Worm (Caenorhabditis elegans) whole organism, L4 larva: ENCODE results near the gene tmem-135.
A peak's percentile ranks its signal among the peaks of the same experiment; 100 is the strongest.

Source experiments
- F26F4.8 ChIP-seq: fragments of 200-800 bp; sonication (Bioruptor generic); conservative IDR thresholded peaks from 2 replicates; pipeline ENCODE4 v1.3.6; 2022; ENCODE audit warnings: missing genetic modification characterization, missing compliant biosample characterization
- F37D6.2 ChIP-seq: sonication (generic microtip); optimal IDR thresholded peaks from 2 replicates; lab custom pipeline; 2016; ENCODE audit warnings: mild to moderate bottlenecking, missing genetic modification characterization, missing compliant biosample characterization
- Y105C5A.15 ChIP-seq: fragments of 200-800 bp; sonication (Bioruptor generic); IDR thresholded peaks from 2 replicates; pipeline ENCODE4 v1.3.6; 2022; ENCODE audit warnings: missing genetic modification characterization, missing compliant biosample characterization
- Y5F2A.4 ChIP-seq: fragments of 200-800 bp; sonication (Bioruptor generic); optimal IDR thresholded peaks from 2 replicates; lab custom pipeline; 2018; ENCODE audit warnings: mild to moderate bottlenecking, missing genetic modification characterization, missing compliant biosample characterization
- Y75B8A.6 ChIP-seq: fragments of 200-800 bp; sonication (Bioruptor generic); IDR thresholded peaks from 2 replicates; pipeline ENCODE4 v1.3.6; 2022; ENCODE audit warnings: missing genetic modification reagents, missing genetic modification characterization, missing compliant biosample characterization
- ZK337.2 ChIP-seq: fragments of 200-800 bp; sonication (Bioruptor generic); IDR thresholded peaks from 2 replicates; pipeline ENCODE4 v1.3.6; 2022; ENCODE audit warnings: missing genetic modification reagents, missing genetic modification characterization, missing compliant biosample characterization
- aha-1 ChIP-seq: fragments of 150-350 bp; peaks from one replicate; lab custom pipeline; 2014; ENCODE audit warnings: missing biosample characterization, missing genetic modification characterization
- aly-2 ChIP-seq: sonication (generic microtip); optimal IDR thresholded peaks from 2 replicates; lab custom pipeline; 2018; ENCODE audit warnings: missing biosample characterization, missing genetic modification characterization
- ceh-20 ChIP-seq: fragments of 200-800 bp; sonication (Bioruptor generic); IDR thresholded peaks from 2 replicates; pipeline ENCODE4 v1.3.6; 2022; ENCODE audit warnings: missing genetic modification reagents, missing genetic modification characterization, missing compliant biosample characterization
- ceh-44 ChIP-seq: fragments of 200-800 bp; sonication (Bioruptor generic); IDR thresholded peaks from 2 replicates; pipeline ENCODE4 v1.3.6; 2022; ENCODE audit warnings: missing genetic modification reagents, missing genetic modification characterization, missing compliant biosample characterization
- ces-1 ChIP-seq: fragments of 150-350 bp; sonication (generic microtip); optimal IDR thresholded peaks from 4 replicates; lab custom pipeline; 2014; ENCODE audit warnings: missing biosample characterization, missing genetic modification reagents, missing genetic modification characterization
- daf-16 ChIP-seq, 3 experiments: sonication (generic microtip); optimal IDR thresholded peaks; 2 replicates each; lab custom pipeline; 2016 to 2017; ENCODE audit warnings: missing genetic modification characterization in 3 of 3, missing genetic modification reagents in 3 of 3, mild to moderate bottlenecking in 2 of 3, missing compliant biosample characterization in 2 of 3, missing biosample characterization in 1 of 3, moderate library complexity in 1 of 3
- daf-8 ChIP-seq: fragments of 200-800 bp; sonication (Bioruptor generic); IDR thresholded peaks from 2 replicates; pipeline ENCODE4 v1.3.6; 2022; ENCODE audit warnings: missing genetic modification characterization, missing compliant biosample characterization
- egl-43 ChIP-seq: fragments of 200-800 bp; sonication (Bioruptor generic); IDR thresholded peaks from 2 replicates; pipeline ENCODE4 v1.3.6; 2022; ENCODE audit warnings: missing genetic modification reagents, missing genetic modification characterization, missing compliant biosample characterization
- fkh-10 ChIP-seq: fragments of 150-350 bp; optimal IDR thresholded peaks from 2 replicates; lab custom pipeline; 2014; ENCODE audit warnings: missing biosample characterization, missing genetic modification reagents, missing genetic modification characterization
- hlh-11 ChIP-seq: fragments of 200-800 bp; sonication (Bioruptor generic); optimal IDR thresholded peaks from 2 replicates; lab custom pipeline; 2018; ENCODE audit warnings: mild to moderate bottlenecking, missing genetic modification characterization, missing compliant biosample characterization
- hlh-30 ChIP-seq: sonication (generic microtip); optimal IDR thresholded peaks from 2 replicates; lab custom pipeline; 2017; ENCODE audit warnings: antibody characterized with exemption, mild to moderate bottlenecking, missing genetic modification characterization, missing compliant biosample characterization; ENCODE audit not compliant: insufficient read depth
- hmg-1.1 ChIP-seq: fragments of 200-800 bp; sonication (Bioruptor generic); IDR thresholded peaks from 2 replicates; pipeline ENCODE4 v1.3.6; 2022; ENCODE audit warnings: missing genetic modification reagents, missing genetic modification characterization, missing compliant biosample characterization
- lin-1 ChIP-seq: fragments of 200-800 bp; sonication (Bioruptor generic); IDR thresholded peaks from 2 replicates; pipeline ENCODE4 v1.3.6; 2022; ENCODE audit warnings: missing genetic modification reagents, missing genetic modification characterization, missing compliant biosample characterization
- lin-13 ChIP-seq: fragments of 150-350 bp; optimal IDR thresholded peaks from 2 replicates; lab custom pipeline; 2014; ENCODE audit warnings: missing biosample characterization, missing genetic modification reagents, missing genetic modification characterization
- lin-29 ChIP-seq: fragments of 200-800 bp; sonication (Bioruptor generic); IDR thresholded peaks from 2 replicates; pipeline ENCODE4 v1.3.6; 2022; ENCODE audit warnings: missing genetic modification reagents, missing genetic modification characterization, missing compliant biosample characterization
- lir-3 ChIP-seq: sonication (generic microtip); optimal IDR thresholded peaks from 2 replicates; lab custom pipeline; 2016; ENCODE audit warnings: mild to moderate bottlenecking, missing genetic modification characterization, missing compliant biosample characterization
- lsy-2 ChIP-seq, 2 experiments: fragments of 150-350 bp in 1 of 2; sonication (generic microtip) in 1 of 2; optimal IDR thresholded peaks; 2 replicates each; lab custom pipeline; 2014 to 2017; ENCODE audit warnings: missing biosample characterization in 2 of 2, missing genetic modification characterization in 2 of 2
- madf-5 ChIP-seq, 2 experiments: fragments of 200-800 bp; sonication (Bioruptor generic); IDR thresholded peaks; 2 replicates each; pipeline ENCODE4 v1.3.6; 2022; ENCODE audit warnings: missing compliant biosample characterization in 2 of 2, missing genetic modification characterization in 2 of 2
- nhr-11 ChIP-seq: fragments of 150-350 bp; optimal IDR thresholded peaks from 2 replicates; lab custom pipeline; 2014; ENCODE audit warnings: missing biosample characterization, missing genetic modification characterization
- nhr-237 ChIP-seq: sonication (generic microtip); optimal IDR thresholded peaks from 2 replicates; lab custom pipeline; 2017; ENCODE audit warnings: missing biosample characterization, missing genetic modification characterization
- nhr-28 ChIP-seq: fragments of 150-350 bp; optimal IDR thresholded peaks from 2 replicates; lab custom pipeline; 2014; ENCODE audit warnings: missing biosample characterization, missing genetic modification characterization
- nhr-42 ChIP-seq: fragments of 200-800 bp; sonication (Bioruptor generic); IDR thresholded peaks from 2 replicates; pipeline ENCODE4 v1.3.6; 2022; ENCODE audit warnings: missing genetic modification characterization, missing compliant biosample characterization
- nhr-48 ChIP-seq: sonication (generic microtip); optimal IDR thresholded peaks from 2 replicates; lab custom pipeline; 2016; ENCODE audit warnings: mild to moderate bottlenecking, missing genetic modification characterization, missing compliant biosample characterization
- nhr-6 ChIP-seq: fragments of 150-350 bp; optimal IDR thresholded peaks from 2 replicates; lab custom pipeline; 2014; ENCODE audit warnings: missing biosample characterization, missing genetic modification characterization
- php-3 ChIP-seq: fragments of 200-800 bp; sonication (Bioruptor generic); IDR thresholded peaks from 2 replicates; pipeline ENCODE4 v1.3.6; 2022; ENCODE audit warnings: missing genetic modification reagents, missing genetic modification characterization, missing compliant biosample characterization
- pqm-1 ChIP-seq: sonication (generic microtip); optimal IDR thresholded peaks from 2 replicates; lab custom pipeline; 2017; ENCODE audit warnings: missing biosample characterization, missing genetic modification characterization
- snpc-1.2 ChIP-seq: fragments of 200-800 bp; sonication (Bioruptor generic); IDR thresholded peaks from 2 replicates; pipeline ENCODE4 v1.3.6; 2022; ENCODE audit warnings: missing genetic modification reagents, missing genetic modification characterization, missing compliant biosample characterization
- snpc-4 ChIP-seq: fragments of 150-350 bp; optimal IDR thresholded peaks from 2 replicates; lab custom pipeline; 2014; ENCODE audit warnings: missing biosample characterization, missing genetic modification characterization
- unc-39 ChIP-seq: sonication (generic microtip); optimal IDR thresholded peaks from 2 replicates; lab custom pipeline; 2017; ENCODE audit warnings: missing biosample characterization, missing genetic modification characterization
- zag-1 ChIP-seq: fragments of 150-350 bp; optimal IDR thresholded peaks from 2 replicates; lab custom pipeline; 2014; ENCODE audit warnings: missing biosample characterization, missing genetic modification characterization
- zfp-2 ChIP-seq: sonication (generic microtip); optimal IDR thresholded peaks from 2 replicates; lab custom pipeline; 2016; ENCODE audit warnings: mild to moderate bottlenecking, missing genetic modification characterization, missing compliant biosample characterization
- zfp-3 ChIP-seq: fragments of 200-800 bp; sonication (Bioruptor generic); conservative IDR thresholded peaks from 2 replicates; pipeline ENCODE4 v1.3.6; 2022; ENCODE audit warnings: missing genetic modification reagents, missing genetic modification characterization, missing compliant biosample characterization
- zip-2 ChIP-seq: fragments of 150-350 bp; optimal IDR thresholded peaks from 2 replicates; lab custom pipeline; 2014; ENCODE audit warnings: missing biosample characterization, missing genetic modification characterization

tmem-135 gene

ce11 chrX:4673165-4673756 lies at the start of gene tmem-135:
Gene tmem-135 (plus strand): TSS chrX:4673706.
- TF ChIP-seq nhr-6 (tag; lab: Kevin White, UChicago) = no peak
- no peak for TF ChIP-seq ZK337.2 (GFP tag; lab: Robert Waterston, UW)
- no peak for TF ChIP-seq daf-16 (GFP tag; optimal IDR thresholded peaks at IDR 0.05; lab: Kevin White, UChicago)
- TF ChIP-seq daf-16 (tag; optimal IDR thresholded peaks at IDR 0.05; lab: Kevin White, UChicago) = peak; percentile 24
- no peak for TF ChIP-seq ceh-20 (GFP tag; lab: Robert Waterston, UW)
- TF ChIP-seq zip-2 (tag; lab: Kevin White, UChicago) = no peak
- no peak for TF ChIP-seq Y75B8A.6 (GFP tag; lab: Robert Waterston, UW)
- no peak for TF ChIP-seq lsy-2 (tag; optimal IDR thresholded peaks at IDR 0.05; lab: Kevin White, UChicago)
- TF ChIP-seq Y5F2A.4 (GFP tag; lab: Kevin White, UChicago) = no peak
- TF ChIP-seq zfp-3 = no peak
- TF ChIP-seq hlh-11 (tag; lab: Kevin White, UChicago) = peak; percentile 25
- TF ChIP-seq madf-5 (GFP tag; IDR thresholded peaks at IDR 0.05; lab: Robert Waterston, UW) = no peak
- TF ChIP-seq aly-2 = no peak
- no peak for TF ChIP-seq snpc-4
- peak; percentile 0 for TF ChIP-seq pqm-1
- TF ChIP-seq nhr-48 = no peak
- no peak for TF ChIP-seq hmg-1.1 (GFP tag; lab: Robert Waterston, UW)
- TF ChIP-seq nhr-28 (tag; lab: Kevin White, UChicago) = peak; percentile 59
- TF ChIP-seq nhr-11 = no peak
- TF ChIP-seq zag-1 (tag; lab: Kevin White, UChicago) = no peak
- TF ChIP-seq daf-8 (GFP tag; lab: Robert Waterston, UW) = no peak
- no peak for TF ChIP-seq lir-3 (tag; lab: Kevin White, UChicago)
- no peak for TF ChIP-seq nhr-42
- TF ChIP-seq Y105C5A.15 (GFP tag; lab: Robert Waterston, UW) = no peak
- no peak for TF ChIP-seq lin-1 (GFP tag; lab: Robert Waterston, UW)
- peak; percentile 27 for TF ChIP-seq hlh-30 (tag; lab: Kevin White, UChicago)
- TF ChIP-seq ces-1 = no peak
- TF ChIP-seq php-3 (GFP tag; lab: Robert Waterston, UW) = 0 out of 2 replicates have a peak, but pooled peaks have one; percentile 9

- TF ChIP-seq aha-1 (tag; lab: Kevin White, UChicago) (peak; percentile 56), fkh-10 (GFP tag; lab: Kevin White, UChicago) (peak; percentile 71), ces-1 (peak; percentile 71), unc-39 (tag; lab: Kevin White, UChicago) (no peak)
- TF ChIP-seq, all 104 proteins: peak for 3
Observed at ce11 chrX:4623707-4624106, 49.8 kb upstream of the tmem-135 start.

DNA sequence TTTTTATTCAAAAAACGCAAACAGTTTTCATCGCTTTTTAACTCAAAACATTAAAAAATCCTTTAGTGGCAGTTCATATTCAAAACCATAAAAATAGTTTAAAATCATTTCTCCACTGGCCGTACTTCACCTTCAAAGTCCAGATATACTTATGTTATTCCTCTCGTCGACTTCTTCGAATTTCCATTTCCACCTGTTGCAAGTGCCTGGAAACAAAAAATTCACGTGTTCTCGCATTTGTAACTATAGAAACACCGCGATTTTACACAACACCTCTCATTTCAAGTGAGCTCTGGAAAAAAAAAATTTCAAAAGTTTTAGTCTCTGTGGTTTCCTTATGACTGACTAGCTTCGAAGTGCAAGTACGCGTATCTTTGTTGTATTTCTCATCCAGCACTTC lies 48.4 kb upstream of the tmem-135 start:
- TF ChIP-seq lin-13 (no peak), php-3 (GFP tag; lab: Robert Waterston, UW) (no peak), zfp-2 (no peak), hlh-30 (tag; lab: Kevin White, UChicago) (no peak), egl-43 (GFP tag; lab: Robert Waterston, UW) (no peak), nhr-48 (no peak), ces-1 (no peak), F26F4.8 (GFP tag; lab: Robert Waterston, UW) (no peak), nhr-237 (tag; lab: Kevin White, UChicago) (no peak), snpc-1.2 (no peak), pqm-1 (no peak), F37D6.2 (tag; lab: Kevin White, UChicago) (no peak), ceh-44 (GFP tag; lab: Robert Waterston, UW) (no peak), hmg-1.1 (GFP tag; lab: Robert Waterston, UW) (no peak), nhr-6 (tag; lab: Kevin White, UChicago) (no peak), lin-29 (GFP tag; lab: Robert Waterston, UW) (no peak)
